Worm (Caenorhabditis elegans): Measurements from ENCODE around the gene nlp-18.

DNA sequence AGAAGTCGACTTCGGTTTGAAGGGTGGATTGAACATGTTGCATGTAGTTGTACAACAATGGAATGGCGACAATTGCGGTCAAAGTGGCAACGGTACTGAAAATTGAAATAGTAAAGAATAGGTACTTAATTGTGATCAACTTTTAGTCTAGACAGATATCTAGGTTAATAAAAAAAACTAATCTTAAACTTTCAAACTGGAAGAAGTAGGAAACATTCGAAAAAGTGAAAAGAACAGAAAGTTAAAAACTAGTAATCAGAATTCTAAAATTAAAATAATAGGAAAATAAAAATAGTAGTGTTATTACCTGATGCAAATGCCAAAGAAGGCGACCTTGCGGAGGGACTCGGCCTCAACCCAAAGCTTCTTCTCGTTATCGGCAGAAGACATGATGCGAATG, 13.8 kb downstream of the nlp-18 start:
- TF ChIP-seq rbr-2 (tag; optimal IDR thresholded peaks at IDR 0.05): no peak
- TF ChIP-seq nhr-48 (tag; optimal IDR thresholded peaks at IDR 0.05): no peak
- TF ChIP-seq nhr-76 (tag; optimal IDR thresholded peaks at IDR 0.05): no peak
- no peak for TF ChIP-seq nhr-77 (tag; optimal IDR thresholded peaks at IDR 0.05)
- no peak for TF ChIP-seq lir-3 (tag; optimal IDR thresholded peaks at IDR 0.05)
- TF ChIP-seq unc-62 (GFP tag; optimal IDR thresholded peaks at IDR 0.05 in 1 of 2): no peak
- no peak for TF ChIP-seq unc-62 (tag; optimal IDR thresholded peaks at IDR 0.05)
- no peak for TF ChIP-seq lin-13 (GFP tag; optimal IDR thresholded peaks at IDR 0.05)
- TF ChIP-seq ces-1 (GFP tag; optimal IDR thresholded peaks at IDR 0.05): no peak

Data from whole organism, L4 larva.